Fruit fly (Drosophila melanogaster) whole organism, pupa: ENCODE results near the gene CG34273.

ENCODE experiments used
- CG10348 ChIP-seq: fragments of 200-800 bp; sonication (Bioruptor generic); IDR thresholded peaks from 2 replicates; pipeline ENCODE4 v1.3.6; 2022; ENCODE audit warnings: missing biosample characterization, missing genetic modification characterization
- CG13204 ChIP-seq: fragments of 200-800 bp; sonication (Bioruptor generic); optimal IDR thresholded peaks from 2 replicates; lab custom pipeline; 2018; ENCODE audit warnings: missing biosample characterization, mild to moderate bottlenecking, missing genetic modification characterization, moderate library complexity
- CG14655 ChIP-seq: fragments of 200-800 bp; sonication (Bioruptor generic); optimal IDR thresholded peaks from 3 replicates; lab custom pipeline; 2017; ENCODE audit warnings: mild to moderate bottlenecking, missing biosample characterization, missing genetic modification reagents, missing genetic modification characterization
- CG15710 ChIP-seq: fragments of 200-800 bp; sonication (Bioruptor generic); optimal IDR thresholded peaks from 2 replicates; lab custom pipeline; 2018; ENCODE audit warnings: missing biosample characterization, mild to moderate bottlenecking, missing genetic modification characterization, moderate library complexity
- CG34367 ChIP-seq: fragments of 200-800 bp; sonication (Bioruptor generic); optimal IDR thresholded peaks from 2 replicates; lab custom pipeline; 2018; ENCODE audit warnings: missing biosample characterization, mild to moderate bottlenecking, missing genetic modification characterization
- D1 ChIP-seq: fragments of 200-800 bp; sonication (Bioruptor generic); optimal IDR thresholded peaks from 2 replicates; lab custom pipeline; 2018; ENCODE audit warnings: missing biosample characterization, mild to moderate bottlenecking, missing genetic modification characterization, moderate library complexity
- EcR ChIP-seq: fragments of 200-800 bp; sonication (Bioruptor generic); optimal IDR thresholded peaks from 3 replicates; lab custom pipeline; 2019; ENCODE audit warnings: missing biosample characterization, missing genetic modification characterization, mild to moderate bottlenecking, moderate library complexity, missing genetic modification reagents
- Pif1A ChIP-seq: fragments of 200-800 bp; sonication (Bioruptor generic); optimal IDR thresholded peaks from 3 replicates; lab custom pipeline; 2016; ENCODE audit warnings: missing biosample characterization, missing genetic modification characterization
- gl ChIP-seq: fragments of 200-800 bp; sonication (Bioruptor generic); optimal IDR thresholded peaks from 2 replicates; lab custom pipeline; 2018; ENCODE audit warnings: missing biosample characterization, mild to moderate bottlenecking, missing genetic modification characterization

DNA sequence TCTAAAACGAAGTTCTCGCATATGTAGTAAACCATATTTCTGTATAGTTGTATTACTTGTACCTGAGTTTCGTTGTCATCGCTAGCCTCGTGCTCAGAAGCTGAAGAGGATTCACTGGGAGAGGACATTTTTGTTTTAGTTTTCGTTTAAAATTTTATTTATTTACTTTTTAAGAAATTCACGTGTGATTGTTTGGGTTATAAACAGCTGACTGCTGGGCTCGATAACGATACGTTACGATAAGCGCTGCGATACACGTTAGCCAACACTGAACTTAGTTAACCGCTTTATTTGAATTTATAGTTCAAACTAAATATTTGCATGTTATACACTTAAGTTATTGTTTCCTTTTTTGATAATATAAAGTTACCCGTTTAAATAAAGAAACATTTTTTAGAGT lies 3.4 kb upstream of the CG34273 start, which contains the start of gene CG8461:
- TF ChIP-seq Pif1A (GFP tag; lab: Kevin White, UChicago): no peak
- TF ChIP-seq CG10348 (GFP tag; lab: Robert Waterston, UW): no peak
- no peak for TF ChIP-seq CG13204 (GFP tag; lab: Kevin White, UChicago)
- TF ChIP-seq EcR: no peak
- no peak for TF ChIP-seq D1
- no peak for TF ChIP-seq gl (tag; lab: Kevin White, UChicago)
- no peak for TF ChIP-seq CG15710
- no peak for TF ChIP-seq CG34367 (tag; lab: Kevin White, UChicago)
- no peak for TF ChIP-seq CG14655 (GFP tag; lab: Kevin White, UChicago)
